Worm (Caenorhabditis elegans): Measurements from ENCODE around the gene glc-1.

Gene glc-1

DNA sequence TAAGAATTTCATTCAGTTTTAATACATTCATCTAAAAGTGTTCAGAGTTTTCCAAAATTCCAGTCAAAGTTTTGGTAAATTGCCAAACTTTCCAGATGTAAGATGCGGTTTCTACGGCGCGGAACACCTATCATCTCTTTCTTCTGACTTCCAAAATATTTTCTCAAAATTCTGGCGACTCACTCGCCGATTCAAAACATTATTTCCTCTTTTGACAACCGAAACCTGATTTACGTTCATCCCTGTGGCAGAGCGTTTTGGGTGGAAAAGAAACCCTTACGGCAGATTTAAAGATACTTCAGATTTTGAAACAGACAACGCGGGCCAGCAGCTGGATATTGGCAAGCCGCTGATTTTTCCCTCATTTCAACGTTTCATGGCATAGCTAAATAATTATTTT, 21.4 kb upstream of the glc-1 start, which contains the start of gene F11A5.5:
Gene F11A5.5, plus strand, starts transcription at position 301 of the 400 bp plus-strand sequence.
- TF ChIP-seq ceh-88 (GFP tag; IDR thresholded peaks at IDR 0.05) (no peak), pax-3 (tag; optimal IDR thresholded peaks at IDR 0.05) (no peak), hlh-17 (GFP tag; optimal IDR thresholded peaks at IDR 0.05; ENCODE audit: borderline replicate concordance) (no peak), nhr-85 (tag) (no peak), ceh-8 (GFP tag; optimal IDR thresholded peaks at IDR 0.05) (no peak), F16B12.6 (tag; optimal IDR thresholded peaks at IDR 0.05) (no peak), mab-9 (GFP tag; IDR thresholded peaks at IDR 0.05) (no peak), rnt-1 (tag; optimal IDR thresholded peaks at IDR 0.05) (no peak), hpl-2 (GFP tag; optimal IDR thresholded peaks at IDR 0.05) (no peak), mef-2 (tag; optimal IDR thresholded peaks at IDR 0.05) (no peak), ces-1 (GFP tag; optimal IDR thresholded peaks at IDR 0.05) (no peak), nhr-19 (GFP tag; conservative IDR thresholded peaks at IDR 0.05) (no peak), snpc-4 (tag; optimal IDR thresholded peaks at IDR 0.05) (no peak), nhr-84 (tag; optimal IDR thresholded peaks at IDR 0.05) (no peak), nhr-11 (tag; optimal IDR thresholded peaks at IDR 0.05) (no peak)

DNA sequence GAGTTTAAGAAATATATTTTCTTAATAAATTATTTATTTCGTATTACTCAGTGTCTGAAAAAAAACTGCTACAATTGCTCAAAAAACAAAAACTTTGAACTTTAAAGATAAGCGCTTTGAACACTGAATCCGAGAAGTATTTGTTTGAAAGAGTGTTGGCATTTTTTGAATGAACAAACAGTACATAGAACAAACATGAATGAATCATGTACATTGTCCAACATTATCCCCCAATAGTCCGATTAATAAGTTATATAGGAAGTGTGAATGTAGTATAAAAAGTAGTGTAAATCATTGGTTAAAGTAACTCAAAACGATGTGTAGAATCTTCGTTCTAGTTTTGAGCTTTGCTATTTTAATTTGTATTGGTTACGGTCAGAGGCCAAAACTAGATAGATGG, 17.7 kb upstream of the glc-1 start, which contains the start of gene F11A5.17:
Gene F11A5.17, plus strand, starts transcription at position 301 of the 400 bp plus-strand sequence.
- no peak for TF ChIP-seq nhr-19 (GFP tag; conservative IDR thresholded peaks at IDR 0.05)

- no peak for TF ChIP-seq pag-3 (tag; optimal IDR thresholded peaks at IDR 0.05; ENCODE audit: borderline replicate concordance, insufficient read depth)
- no peak for TF ChIP-seq elt-2 (tag; optimal IDR thresholded peaks at IDR 0.05)
- no peak for TF ChIP-seq lin-14 (GFP tag; optimal IDR thresholded peaks at IDR 0.05)
- no peak for TF ChIP-seq ceh-88 (GFP tag; IDR thresholded peaks at IDR 0.05)
- TF ChIP-seq vab-15 (tag; optimal IDR thresholded peaks at IDR 0.05) = no peak
- no peak for TF ChIP-seq ets-5 (GFP tag; IDR thresholded peaks at IDR 0.05)
Observed at ce11 chrV:16202618-16203017, 16.8 kb upstream of the glc-1 start, which contains the start of gene F11A5.18. Gene F11A5.18, plus strand, starts transcription at chrV:16202918.

DNA sequence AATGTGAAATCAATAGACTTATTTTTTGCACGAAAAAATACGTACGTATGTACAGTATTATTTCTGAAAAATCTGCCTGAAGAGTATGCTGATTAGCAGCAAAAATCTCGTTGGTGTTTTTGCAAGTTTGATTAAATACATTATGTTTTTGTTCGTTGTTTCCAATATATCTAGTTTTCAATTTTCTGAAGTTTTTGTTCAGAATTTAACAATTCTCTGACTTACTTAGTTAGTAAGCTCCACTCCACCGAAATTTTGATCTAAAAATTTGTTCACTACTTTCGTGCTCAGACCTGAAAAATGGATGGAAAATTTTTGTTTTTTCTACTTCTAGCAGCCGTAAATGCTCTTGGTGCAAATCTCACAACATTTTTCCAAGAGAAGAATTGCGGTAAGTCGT, 14.5 kb upstream of the glc-1 start, which contains the start of gene irld-26:
Gene irld-26, plus strand, starts transcription at position 301 of the 400 bp plus-strand sequence.
- TF ChIP-seq unc-130 (tag; optimal IDR thresholded peaks at IDR 0.05) = no peak
- TF ChIP-seq fkh-10 (GFP tag; optimal IDR thresholded peaks at IDR 0.05) = no peak
- no peak for TF ChIP-seq egl-27 (tag; optimal IDR thresholded peaks at IDR 0.05)
- TF ChIP-seq dsc-1 (tag; optimal IDR thresholded peaks at IDR 0.05) = no peak
- no peak for TF ChIP-seq isw-1 (GFP tag; IDR thresholded peaks at IDR 0.05)
- TF ChIP-seq sox-4 (tag; optimal IDR thresholded peaks at IDR 0.05) = no peak
- TF ChIP-seq hlh-4 (tag; optimal IDR thresholded peaks at IDR 0.05) = no peak
- no peak for TF ChIP-seq F16B12.6 (tag; optimal IDR thresholded peaks at IDR 0.05)
- no peak for TF ChIP-seq tbx-2 (tag; optimal IDR thresholded peaks at IDR 0.05)
- TF ChIP-seq ztf-11 (tag; optimal IDR thresholded peaks at IDR 0.05) = no peak

- no peak for TF ChIP-seq dsc-1 (tag; optimal IDR thresholded peaks at IDR 0.05)
- no peak for TF ChIP-seq ama-1 (optimal IDR thresholded peaks at IDR 0.05)
- TF ChIP-seq ceh-82 (tag; optimal IDR thresholded peaks at IDR 0.05) = no peak
- TF ChIP-seq mdl-1 (tag; optimal IDR thresholded peaks at IDR 0.05) = no peak
- TF ChIP-seq snu-23 (GFP tag; optimal IDR thresholded peaks at IDR 0.05) = no peak
- TF ChIP-seq elt-3 (tag; optimal IDR thresholded peaks at IDR 0.05) = no peak
- TF ChIP-seq unc-30 (tag; optimal IDR thresholded peaks at IDR 0.05) = no peak
- TF ChIP-seq hlh-17 (GFP tag; optimal IDR thresholded peaks at IDR 0.05; ENCODE audit: borderline replicate concordance) = no peak
- TF ChIP-seq lir-3 (tag; optimal IDR thresholded peaks at IDR 0.05; ENCODE audit: poor library complexity) = no peak
- no peak for TF ChIP-seq fkh-8 (tag; optimal IDR thresholded peaks at IDR 0.05)
- TF ChIP-seq hlh-4 (tag; optimal IDR thresholded peaks at IDR 0.05) = no peak
- no peak for TF ChIP-seq efl-1 (optimal IDR thresholded peaks at IDR 0.05)
- TF ChIP-seq efl-1 (GFP tag; optimal IDR thresholded peaks at IDR 0.05 in 1 of 2) = no peak
Observed at ce11 chrV:16209837-16210236, 9.6 kb upstream of the glc-1 start, which contains the start of gene oac-15. Gene oac-15, minus strand, starts transcription at chrV:16209937.
